Fruit fly (Drosophila melanogaster): Measurements from ENCODE around the gene CG44004.
A peak's percentile ranks its signal among the peaks of the same experiment; 100 is the strongest.

Gene CG44004

dm6 chr3L:18096726-18097125 is 23.1 kb upstream of the CG44004 start:
- TF ChIP-seq fd96Ca (GFP tag; IDR thresholded peaks at IDR 0.05): no peak
- no peak for TF ChIP-seq CG4496 (GFP tag; IDR thresholded peaks at IDR 0.05)
- TF ChIP-seq Pif1A (GFP tag; optimal IDR thresholded peaks at IDR 0.05): peak; percentile 37
- TF ChIP-seq CG14655 (GFP tag; optimal IDR thresholded peaks at IDR 0.05): peak; percentile 89
- TF ChIP-seq Pif1B (GFP tag; optimal IDR thresholded peaks at IDR 0.05): peak; percentile 20
- TF ChIP-seq CG8301 (tag; optimal IDR thresholded peaks at IDR 0.05): peak; percentile 84
- TF ChIP-seq EcR (GFP tag; optimal IDR thresholded peaks at IDR 0.05): no peak
- TF ChIP-seq CG10348 (GFP tag; IDR thresholded peaks at IDR 0.05): no peak
- peak; percentile 37 for TF ChIP-seq CG17806 (tag; optimal IDR thresholded peaks at IDR 0.05)
- no peak for TF ChIP-seq Ets98B (GFP tag; IDR thresholded peaks at IDR 0.05)
- TF ChIP-seq CG34367 (tag; optimal IDR thresholded peaks at IDR 0.05): no peak
- TF ChIP-seq CG15710 (tag; optimal IDR thresholded peaks at IDR 0.05): no peak
- TF ChIP-seq CG8159 (tag; optimal IDR thresholded peaks at IDR 0.05): no peak
- TF ChIP-seq CG32121 (GFP tag; IDR thresholded peaks at IDR 0.05): 0 out of 2 replicates have a peak, but pooled peaks have one; percentile 15
- no peak for TF ChIP-seq D1 (tag; optimal IDR thresholded peaks at IDR 0.05)
- TF ChIP-seq gl (tag; optimal IDR thresholded peaks at IDR 0.05): no peak
- TF ChIP-seq Snoo (tag; optimal IDR thresholded peaks at IDR 0.05): no peak
- no peak for TF ChIP-seq CG13204 (GFP tag; optimal IDR thresholded peaks at IDR 0.05)
- no peak for TF ChIP-seq rn (GFP tag; IDR thresholded peaks at IDR 0.05)
- TF ChIP-seq CG9948 (tag; optimal IDR thresholded peaks at IDR 0.05): peak; percentile 52
- TF ChIP-seq CG12605 (GFP tag; IDR thresholded peaks at IDR 0.05): 0 out of 2 replicates have a peak, but pooled peaks have one; percentile 38

dm6 chr3L:18093875-18094274 is 20.2 kb upstream of the CG44004 start:
- TF ChIP-seq CG14655 (GFP tag; optimal IDR thresholded peaks at IDR 0.05): no peak
- no peak for TF ChIP-seq gl (tag; optimal IDR thresholded peaks at IDR 0.05)
- peak; percentile 10 for TF ChIP-seq CG8301 (tag; optimal IDR thresholded peaks at IDR 0.05)
- TF ChIP-seq D1 (tag; optimal IDR thresholded peaks at IDR 0.05): no peak
- no peak for TF ChIP-seq CG4496 (GFP tag; IDR thresholded peaks at IDR 0.05)
- no peak for TF ChIP-seq CG17806 (tag; optimal IDR thresholded peaks at IDR 0.05)
- TF ChIP-seq CG32121 (GFP tag; IDR thresholded peaks at IDR 0.05): peak; percentile 24; the same call in 1 of the 2 replicates
- no peak for TF ChIP-seq CG13204 (GFP tag; optimal IDR thresholded peaks at IDR 0.05)
- no peak for TF ChIP-seq rn (GFP tag; IDR thresholded peaks at IDR 0.05)
- no peak for TF ChIP-seq fd96Ca (GFP tag; IDR thresholded peaks at IDR 0.05)
- TF ChIP-seq CG8159 (tag; optimal IDR thresholded peaks at IDR 0.05): no peak

- TF ChIP-seq CG15710 (tag; optimal IDR thresholded peaks at IDR 0.05) (no peak), CG8301 (tag; optimal IDR thresholded peaks at IDR 0.05) (no peak), gl (tag; optimal IDR thresholded peaks at IDR 0.05) (no peak), EcR (GFP tag; optimal IDR thresholded peaks at IDR 0.05) (peak; percentile 50), Pif1A (GFP tag; optimal IDR thresholded peaks at IDR 0.05) (no peak), CG8159 (tag; optimal IDR thresholded peaks at IDR 0.05) (peak; percentile 17), D1 (tag; optimal IDR thresholded peaks at IDR 0.05) (peak; percentile 96), CG9948 (tag; optimal IDR thresholded peaks at IDR 0.05) (no peak), CG14655 (GFP tag; optimal IDR thresholded peaks at IDR 0.05) (no peak), CG34367 (tag; optimal IDR thresholded peaks at IDR 0.05) (no peak), rn (GFP tag; IDR thresholded peaks at IDR 0.05) (no peak), CG17806 (tag; optimal IDR thresholded peaks at IDR 0.05) (no peak), CG12605 (GFP tag; IDR thresholded peaks at IDR 0.05) (no peak), Pif1B (GFP tag; optimal IDR thresholded peaks at IDR 0.05) (no peak), CG32121 (GFP tag; IDR thresholded peaks at IDR 0.05) (no peak), CG4496 (GFP tag; IDR thresholded peaks at IDR 0.05) (no peak), Snoo (tag; optimal IDR thresholded peaks at IDR 0.05) (no peak)
Measured at dm6 chr3L:18088027-18088426, 14.4 kb upstream of the CG44004 start.

dm6 chr3L:18086754-18087685 is 13.4 kb upstream of the CG44004 start, which contains the start of gene CG34253:
Gene CG34253, minus strand, starts transcription at chr3L:18087320.
- peak; percentile 27 for TF ChIP-seq CG14655 (GFP tag; optimal IDR thresholded peaks at IDR 0.05)
- no peak for TF ChIP-seq Pif1A (GFP tag; optimal IDR thresholded peaks at IDR 0.05)
- TF ChIP-seq EcR (GFP tag; optimal IDR thresholded peaks at IDR 0.05): peak; percentile 85

DNA sequence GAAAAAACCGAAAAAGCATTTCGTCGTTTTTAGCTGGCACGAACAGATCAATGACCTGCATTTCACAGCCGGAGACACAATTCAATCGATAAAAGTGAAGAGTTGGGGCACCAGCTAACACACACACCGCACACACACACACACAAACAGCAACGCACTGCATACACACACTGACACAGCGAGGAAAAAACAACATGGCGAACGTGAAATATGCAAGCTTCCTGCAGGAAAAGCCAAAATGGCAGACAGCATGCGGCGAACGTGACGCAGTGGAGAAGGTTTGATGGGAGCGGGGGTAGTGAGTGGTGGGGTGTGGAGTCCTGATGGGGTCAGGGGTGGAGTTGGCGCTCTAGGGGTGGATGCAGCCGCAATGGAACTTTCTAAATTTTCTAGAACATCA is 10.3 kb upstream of the CG44004 start:
- TF ChIP-seq EcR (GFP tag; optimal IDR thresholded peaks at IDR 0.05): peak; percentile 68
- TF ChIP-seq CG32121 (GFP tag; IDR thresholded peaks at IDR 0.05): no peak

- TF ChIP-seq fd96Ca (GFP tag; IDR thresholded peaks at IDR 0.05): no peak
- no peak for TF ChIP-seq CG13204 (GFP tag; optimal IDR thresholded peaks at IDR 0.05)
- TF ChIP-seq CG8301 (tag; optimal IDR thresholded peaks at IDR 0.05): no peak
- no peak for TF ChIP-seq CG4496 (GFP tag; IDR thresholded peaks at IDR 0.05)
Measured at dm6 chr3L:18083402-18083801, 9.7 kb upstream of the CG44004 start.

Measured in whole organism, pupa.